Fruit fly (Drosophila melanogaster) whole organism, embryonic: ENCODE measurements around the gene mtTFB2.
A peak's percentile ranks its signal among the peaks of the same experiment; 100 is the strongest.

Experiments used
- Adf1 ChIP-seq: fragments of 200-800 bp; sonication (Bioruptor generic); IDR thresholded peaks from 2 replicates; pipeline ENCODE4 v1.3.6; 2022; ENCODE audit warnings: missing biosample characterization, missing genetic modification characterization
- BtbVII ChIP-seq: fragments of 200-800 bp; sonication (Bioruptor generic); optimal IDR thresholded peaks from 3 replicates; lab custom pipeline; 2017; ENCODE audit warnings: missing biosample characterization, mild to moderate bottlenecking, missing genetic modification characterization
- CG10462 ChIP-seq: fragments of 200-800 bp; sonication (Bioruptor generic); optimal IDR thresholded peaks from 2 replicates; lab custom pipeline; 2016; ENCODE audit warnings: missing biosample characterization, missing genetic modification characterization
- CG10959 ChIP-seq: fragments of 200-800 bp; sonication (Bioruptor generic); IDR thresholded peaks from 2 replicates; pipeline ENCODE4 v1.3.6; 2022; ENCODE audit warnings: missing biosample characterization, missing genetic modification characterization
- CG11093 ChIP-seq: fragments of 200-800 bp; sonication (Bioruptor generic); IDR thresholded peaks from 3 replicates; pipeline ENCODE4 v1.3.6; 2022; ENCODE audit warnings: missing biosample characterization, missing genetic modification characterization
- CG12769 ChIP-seq: fragments of 200-800 bp; sonication (Bioruptor generic); optimal IDR thresholded peaks from 2 replicates; lab custom pipeline; 2019; ENCODE audit warnings: missing biosample characterization, mild to moderate bottlenecking, missing genetic modification characterization, moderate library complexity
- CG13894 ChIP-seq: fragments of 200-800 bp; sonication (Bioruptor generic); optimal IDR thresholded peaks from 3 replicates; lab custom pipeline; 2018; ENCODE audit warnings: missing biosample characterization, mild to moderate bottlenecking, missing genetic modification characterization, moderate library complexity
- CG1529 ChIP-seq: fragments of 200-800 bp; sonication (Bioruptor generic); optimal IDR thresholded peaks from 3 replicates; lab custom pipeline; 2018; ENCODE audit warnings: missing biosample characterization, missing genetic modification characterization
- CG15601 ChIP-seq: fragments of 200-800 bp; sonication (Bioruptor generic); optimal IDR thresholded peaks from 3 replicates; lab custom pipeline; 2019; ENCODE audit warnings: missing biosample characterization, mild to moderate bottlenecking, missing genetic modification characterization, moderate library complexity
- CG17385 ChIP-seq: fragments of 200-800 bp; sonication (Bioruptor generic); optimal IDR thresholded peaks from 3 replicates; lab custom pipeline; 2018; ENCODE audit warnings: missing biosample characterization, mild to moderate bottlenecking, missing genetic modification characterization
- CG17802 ChIP-seq: fragments of 200-800 bp; sonication (Bioruptor generic); optimal IDR thresholded peaks from 2 replicates; lab custom pipeline; 2018; ENCODE audit warnings: missing biosample characterization, mild to moderate bottlenecking, missing genetic modification characterization, moderate library complexity
- CG18262 ChIP-seq: fragments of 200-800 bp; optimal IDR thresholded peaks from 3 replicates; lab custom pipeline; 2019; ENCODE audit warnings: missing biosample characterization, mild to moderate bottlenecking, missing genetic modification characterization, moderate library complexity
- CG1832 ChIP-seq: fragments of 200-800 bp; sonication (Bioruptor generic); optimal IDR thresholded peaks from 2 replicates; lab custom pipeline; 2017; ENCODE audit warnings: missing biosample characterization, mild to moderate bottlenecking, missing genetic modification characterization, inconsistent platforms
- CG18764 ChIP-seq: fragments of 200-800 bp; sonication (Bioruptor generic); optimal IDR thresholded peaks from 3 replicates; lab custom pipeline; 2016; ENCODE audit warnings: missing biosample characterization, missing genetic modification characterization
- CG2129 ChIP-seq: fragments of 200-800 bp; sonication (Bioruptor generic); IDR thresholded peaks from 2 replicates; pipeline ENCODE4 v1.3.6; 2022; ENCODE audit warnings: missing biosample characterization, missing genetic modification characterization; ENCODE audit not compliant: partially characterized antibody
- CG2712 ChIP-seq: fragments of 200-800 bp; optimal IDR thresholded peaks from 3 replicates; lab custom pipeline; 2019; ENCODE audit warnings: missing biosample characterization, mild to moderate bottlenecking, missing genetic modification characterization, moderate library complexity
- CG2875 ChIP-seq: fragments of 200-800 bp; sonication (Bioruptor generic); optimal IDR thresholded peaks from 2 replicates; lab custom pipeline; 2017; ENCODE audit warnings: missing biosample characterization, mild to moderate bottlenecking, missing genetic modification characterization, missing genetic modification reagents
- CG32772 ChIP-seq: fragments of 200-800 bp; sonication (Bioruptor generic); IDR thresholded peaks from 2 replicates; pipeline ENCODE4 v1.3.6; 2022; ENCODE audit warnings: missing biosample characterization, missing genetic modification characterization
- CG33213 ChIP-seq: fragments of 200-800 bp; sonication (Bioruptor generic); optimal IDR thresholded peaks from 3 replicates; lab custom pipeline; 2016; ENCODE audit warnings: missing biosample characterization, missing genetic modification characterization
- CG33557 ChIP-seq: fragments of 200-800 bp; sonication (Bioruptor generic); optimal IDR thresholded peaks from 2 replicates; lab custom pipeline; 2019; ENCODE audit warnings: missing biosample characterization, mild to moderate bottlenecking, missing genetic modification characterization, moderate library complexity
- CG4282 ChIP-seq: fragments of 200-800 bp; sonication (Bioruptor generic); optimal IDR thresholded peaks from 2 replicates; lab custom pipeline; 2016; ENCODE audit warnings: missing biosample characterization, missing genetic modification characterization
- CG6254 ChIP-seq: fragments of 200-800 bp; sonication (Bioruptor generic); optimal IDR thresholded peaks from 3 replicates; lab custom pipeline; 2017; ENCODE audit warnings: mild to moderate bottlenecking, missing biosample characterization, missing genetic modification reagents, missing genetic modification characterization
- CG7271 ChIP-seq: fragments of 200-800 bp; sonication (Bioruptor generic); optimal IDR thresholded peaks from 2 replicates; lab custom pipeline; 2018; ENCODE audit warnings: missing biosample characterization, mild to moderate bottlenecking, missing genetic modification characterization, moderate library complexity
- CG9215 ChIP-seq: fragments of 200-800 bp; sonication (Bioruptor generic); IDR thresholded peaks from 2 replicates; pipeline ENCODE4 v1.3.6; 2022; ENCODE audit warnings: missing biosample characterization, missing genetic modification characterization
- CG9727 ChIP-seq: fragments of 200-800 bp; sonication (Bioruptor generic); optimal IDR thresholded peaks from 3 replicates; lab custom pipeline; 2017; ENCODE audit warnings: missing biosample characterization, mild to moderate bottlenecking, missing genetic modification characterization
- CG9817 ChIP-seq: fragments of 200-800 bp; sonication (Bioruptor generic); optimal IDR thresholded peaks from 2 replicates; lab custom pipeline; 2018; ENCODE audit warnings: missing biosample characterization, mild to moderate bottlenecking, missing genetic modification characterization, moderate library complexity
- CG9932 ChIP-seq: fragments of 200-800 bp; sonication (Bioruptor generic); IDR thresholded peaks from 2 replicates; pipeline ENCODE4 v1.3.6; 2022; ENCODE audit warnings: missing biosample characterization, missing genetic modification characterization
- CTCF ChIP-seq: fragments of 200-800 bp; sonication (Bioruptor generic); optimal IDR thresholded peaks from 2 replicates; lab custom pipeline; 2017; ENCODE audit warnings: missing biosample characterization, mild to moderate bottlenecking, missing genetic modification characterization, moderate library complexity
- Fer1 ChIP-seq: fragments of 200-800 bp; sonication (Bioruptor generic); optimal IDR thresholded peaks from 2 replicates; lab custom pipeline; 2017; ENCODE audit warnings: missing biosample characterization, mild to moderate bottlenecking, missing genetic modification characterization
- HLH54F ChIP-seq: fragments of 200-800 bp; sonication (Bioruptor generic); optimal IDR thresholded peaks from 3 replicates; lab custom pipeline; 2016; ENCODE audit warnings: missing biosample characterization, missing genetic modification characterization
- Lpt ChIP-seq: fragments of >200 bp; optimal IDR thresholded peaks from 2 replicates; lab custom pipeline; 2018; ENCODE audit warnings: missing biosample characterization, missing genetic modification characterization
- Meics ChIP-seq: fragments of 200-800 bp; sonication (Bioruptor generic); optimal IDR thresholded peaks from 2 replicates; lab custom pipeline; 2017; ENCODE audit warnings: missing biosample characterization, mild to moderate bottlenecking, missing genetic modification characterization
- Neu2 ChIP-seq: fragments of 200-800 bp; sonication (Bioruptor generic); optimal IDR thresholded peaks from 3 replicates; lab custom pipeline; 2016; ENCODE audit warnings: missing biosample characterization, missing genetic modification characterization, borderline replicate concordance
- Rfx ChIP-seq: fragments of 200-800 bp; sonication (Bioruptor generic); IDR thresholded peaks from 2 replicates; pipeline ENCODE4 v1.3.6; 2022; ENCODE audit warnings: missing biosample characterization, missing genetic modification characterization
- Vsx1 ChIP-seq: fragments of 200-800 bp; sonication (Bioruptor generic); optimal IDR thresholded peaks from 2 replicates; lab custom pipeline; 2017; ENCODE audit warnings: missing biosample characterization, mild to moderate bottlenecking, missing genetic modification characterization, missing genetic modification reagents
- ato ChIP-seq: fragments of 200-800 bp; sonication (Bioruptor generic); IDR thresholded peaks from 2 replicates; pipeline ENCODE4 v1.3.6; 2022; ENCODE audit warnings: missing biosample characterization, missing genetic modification characterization; ENCODE audit not compliant: partially characterized antibody
- bigmax ChIP-seq: fragments of 200-800 bp; sonication (Bioruptor generic); optimal IDR thresholded peaks from 2 replicates; lab custom pipeline; 2018; ENCODE audit warnings: missing biosample characterization, mild to moderate bottlenecking, missing genetic modification characterization
- br ChIP-seq: fragments of >200 bp; optimal IDR thresholded peaks from 2 replicates; lab custom pipeline; 2017
- cwo ChIP-seq: fragments of 200-800 bp; sonication (Bioruptor generic); optimal IDR thresholded peaks from 3 replicates; lab custom pipeline; 2017; ENCODE audit warnings: missing biosample characterization, missing genetic modification characterization, mild to moderate bottlenecking, moderate library complexity, missing genetic modification reagents
- dysf ChIP-seq: fragments of 200-800 bp; sonication (Bioruptor generic); IDR thresholded peaks from 3 replicates; pipeline ENCODE4 v1.3.6; 2022; ENCODE audit warnings: missing biosample characterization, missing genetic modification characterization
- fd64A ChIP-seq: fragments of 200-800 bp; sonication (Bioruptor generic); optimal IDR thresholded peaks from 3 replicates; lab custom pipeline; 2018; ENCODE audit warnings: missing biosample characterization, mild to moderate bottlenecking, missing genetic modification characterization
- jigr1 ChIP-seq: fragments of 200-800 bp; sonication (Bioruptor generic); IDR thresholded peaks from 3 replicates; pipeline ENCODE4 v1.3.6; 2022; ENCODE audit warnings: missing biosample characterization, missing genetic modification characterization
- klu ChIP-seq: fragments of 200-800 bp; sonication (Bioruptor generic); IDR thresholded peaks from 2 replicates; pipeline ENCODE4 v1.3.6; 2022; ENCODE audit warnings: missing biosample characterization, missing genetic modification characterization
- pho ChIP-seq: fragments of 200-800 bp; sonication (Bioruptor generic); optimal IDR thresholded peaks from 2 replicates; lab custom pipeline; 2016; ENCODE audit warnings: missing biosample characterization, missing genetic modification characterization
- run ChIP-seq: fragments of 200-800 bp; sonication (Bioruptor generic); optimal IDR thresholded peaks from 3 replicates; lab custom pipeline; 2018; ENCODE audit warnings: missing biosample characterization, mild to moderate bottlenecking, missing genetic modification characterization
- sd ChIP-seq: fragments of 200-800 bp; sonication (Bioruptor generic); optimal IDR thresholded peaks from 3 replicates; lab custom pipeline; 2018; ENCODE audit warnings: missing biosample characterization, mild to moderate bottlenecking, missing genetic modification characterization, moderate library complexity
- sisA ChIP-seq: fragments of 200-800 bp; sonication (Bioruptor generic); IDR thresholded peaks from 2 replicates; pipeline ENCODE4 v1.3.6; 2022; ENCODE audit warnings: missing biosample characterization, missing genetic modification characterization
- sr ChIP-seq: fragments of 200-800 bp; sonication (Bioruptor generic); IDR thresholded peaks from 3 replicates; pipeline ENCODE4 v1.3.6; 2022; ENCODE audit warnings: missing biosample characterization, missing genetic modification characterization
- sug ChIP-seq: fragments of 200-800 bp; optimal IDR thresholded peaks from 2 replicates; lab custom pipeline; 2019; ENCODE audit warnings: missing biosample characterization, mild to moderate bottlenecking, missing genetic modification characterization, moderate library complexity
- tin ChIP-seq: fragments of 200-800 bp; sonication (Bioruptor generic); optimal IDR thresholded peaks from 3 replicates; lab custom pipeline; 2016; ENCODE audit warnings: missing biosample characterization, missing genetic modification characterization

Gene mtTFB2

dm6 chr3R:10042664-10043372 lies 2.6 kb upstream of the mtTFB2 start, which contains the start of the genes Mical and CG3909 (continued):
- peak; percentile 85 for TF ChIP-seq CG15601 (tag; lab: Kevin White, UChicago)
- peak; percentile 50; the same call in 2 of the 3 replicates for TF ChIP-seq jigr1 (GFP tag; lab: Robert Waterston, UW)
- TF ChIP-seq CG10959 (GFP tag; lab: Robert Waterston, UW) = peak; percentile 72
- no peak for TF ChIP-seq CG12769 (tag; lab: Kevin White, UChicago)
- TF ChIP-seq Adf1 (GFP tag; lab: Robert Waterston, UW) = peak; percentile 64
- TF ChIP-seq BtbVII (GFP tag; lab: Kevin White, UChicago) = peak; percentile 60
- TF ChIP-seq CG9817 (tag; lab: Kevin White, UChicago) = peak; percentile 84
- TF ChIP-seq CG7271 (tag; lab: Kevin White, UChicago) = peak; percentile 9
- peak; percentile 50 for TF ChIP-seq CG4282 (GFP tag; lab: Kevin White, UChicago)
- TF ChIP-seq CG2875 (GFP tag; lab: Kevin White, UChicago) = peak; percentile 52
- peak; percentile 78 for TF ChIP-seq sd (tag; lab: Kevin White, UChicago)
- peak; percentile 31 for TF ChIP-seq CG33557 (GFP tag; lab: Kevin White, UChicago)
- TF ChIP-seq CG17385 (GFP tag; lab: Kevin White, UChicago) = peak; percentile 76
- peak; percentile 12 for TF ChIP-seq CG17802
- peak; percentile 80 for TF ChIP-seq sisA (GFP tag; lab: Robert Waterston, UW)
- TF ChIP-seq Lpt = no peak
- TF ChIP-seq CG9932 = peak; percentile 96
- peak; percentile 93 for TF ChIP-seq CG2712 (tag; lab: Kevin White, UChicago)
- TF ChIP-seq Rfx (GFP tag; lab: Robert Waterston, UW) = peak; percentile 95
- TF ChIP-seq CG33213 (GFP tag; lab: Kevin White, UChicago) = peak; percentile 22
- peak; percentile 12; the same call in 1 of the 3 replicates for TF ChIP-seq sr
- TF ChIP-seq Fer1 (GFP tag; lab: Kevin White, UChicago) = peak; percentile 79
- TF ChIP-seq CG18764 (GFP tag; lab: Kevin White, UChicago) = peak; percentile 79
- TF ChIP-seq CG18262 (tag; lab: Kevin White, UChicago) = peak; percentile 91
- TF ChIP-seq br (lab: Kevin White, UChicago) = no peak
- peak; percentile 59 for TF ChIP-seq CG10462
- no peak for TF ChIP-seq CG1832
- TF ChIP-seq run (tag; lab: Kevin White, UChicago) = peak; percentile 63
- peak; percentile 87 for TF ChIP-seq sug
- TF ChIP-seq klu (GFP tag; lab: Robert Waterston, UW) = peak; percentile 81
- TF ChIP-seq CTCF (GFP tag; lab: Kevin White, UChicago) = peak; percentile 33
- peak; percentile 90 for TF ChIP-seq dysf
- TF ChIP-seq CG32772 (GFP tag; lab: Robert Waterston, UW) = peak; percentile 88
- TF ChIP-seq fd64A (GFP tag; lab: Kevin White, UChicago) = peak; percentile 4
- TF ChIP-seq CG1529 = peak; percentile 15
- TF ChIP-seq HLH54F (GFP tag; lab: Kevin White, UChicago) = peak; percentile 35
- peak; percentile 77 for TF ChIP-seq CG9727 (GFP tag; lab: Kevin White, UChicago)
- TF ChIP-seq CG9215 (GFP tag; lab: Robert Waterston, UW) = peak; percentile 84
- TF ChIP-seq Neu2 = no peak
- peak; percentile 70 for TF ChIP-seq ato (GFP tag; lab: Robert Waterston, UW)
- TF ChIP-seq pho (GFP tag; lab: Kevin White, UChicago) = peak; percentile 51
- peak; percentile 84 for TF ChIP-seq Meics (GFP tag; lab: Kevin White, UChicago)
- peak; percentile 87 for TF ChIP-seq CG13894 (tag; lab: Kevin White, UChicago)
- no peak for TF ChIP-seq CG2129 (GFP tag; lab: Robert Waterston, UW)
- TF ChIP-seq CG11093 = peak; percentile 69; the same call in 2 of the 3 replicates
- TF ChIP-seq bigmax = no peak
- peak; percentile 96 for TF ChIP-seq Vsx1 (GFP tag; lab: Kevin White, UChicago)
- TF ChIP-seq tin (GFP tag; lab: Kevin White, UChicago) = peak; percentile 75
- TF ChIP-seq cwo (GFP tag; lab: Kevin White, UChicago) = peak; percentile 67
- peak; percentile 54 for TF ChIP-seq CG6254 (GFP tag; lab: Kevin White, UChicago)
